Worm (Caenorhabditis elegans): ENCODE data around the gene npr-6.

DNA sequence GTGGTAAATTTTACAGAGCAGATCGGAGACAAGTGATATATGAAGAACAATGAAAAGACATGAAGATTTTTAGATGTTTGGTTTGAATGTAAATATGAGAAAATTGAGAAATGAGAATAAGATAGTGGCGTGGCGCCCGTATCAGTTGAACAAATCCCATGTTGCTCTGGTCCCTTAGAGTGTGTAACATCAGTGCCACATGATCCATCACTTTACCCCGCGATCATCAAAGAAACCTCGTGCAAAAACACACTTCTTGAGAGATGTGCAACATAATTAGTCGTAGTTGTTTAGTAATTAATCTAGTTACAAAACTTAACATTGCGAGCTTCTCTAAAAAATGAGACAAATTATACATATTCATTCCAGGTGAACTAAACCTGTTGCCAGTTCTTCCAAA lies 31.5 kb downstream of the npr-6 start:
- TF ChIP-seq hlh-15 (tag; optimal IDR thresholded peaks at IDR 0.05) (no peak), pqm-1 (tag; optimal IDR thresholded peaks at IDR 0.05) (no peak), Y22D7AL.16 (tag; optimal IDR thresholded peaks at IDR 0.05) (no peak), ahr-1 (tag; optimal IDR thresholded peaks at IDR 0.05) (no peak)

All from whole organism, late embryonic.